Worm (Caenorhabditis elegans) whole organism, young adult: Measurements from ENCODE around the gene dmd-9.
A peak's percentile ranks its signal among the peaks of the same experiment; 100 is the strongest.
"Not testable (repeated sequence)": the region's sequence is repeated elsewhere in the genome, so short reads cannot be mapped to it uniquely, and the experiment has no call there.

Source experiments
- C06A6.2 ChIP-seq: fragments of 200-800 bp; sonication (Bioruptor generic); conservative IDR thresholded peaks from 2 replicates; pipeline ENCODE4 v1.3.6; 2022; ENCODE audit warnings: missing genetic modification characterization, missing compliant biosample characterization
- D2030.7 ChIP-seq: fragments of 200-800 bp; sonication (Bioruptor generic); IDR thresholded peaks from 2 replicates; pipeline ENCODE4 v1.3.6; 2022; ENCODE audit warnings: missing genetic modification reagents, missing genetic modification characterization, missing compliant biosample characterization
- F10E7.11 ChIP-seq: sonication (generic microtip); optimal IDR thresholded peaks from 2 replicates; lab custom pipeline; 2017; ENCODE audit warnings: mild to moderate bottlenecking, missing genetic modification characterization, moderate library complexity, missing compliant biosample characterization
- F37B4.10 ChIP-seq: fragments of 200-800 bp; sonication (Bioruptor generic); IDR thresholded peaks from 2 replicates; pipeline ENCODE4 v1.3.6; 2022; ENCODE audit warnings: missing genetic modification characterization, missing compliant biosample characterization
- F39B2.1 ChIP-seq: fragments of 200-800 bp; sonication (Bioruptor generic); IDR thresholded peaks from 2 replicates; pipeline ENCODE4 v1.3.6; 2022; ENCODE audit warnings: missing genetic modification reagents, missing genetic modification characterization, missing compliant biosample characterization
- F55B11.4 ChIP-seq: sonication (generic microtip); optimal IDR thresholded peaks from 2 replicates; lab custom pipeline; 2016; ENCODE audit warnings: missing compliant biosample characterization, missing genetic modification characterization, borderline replicate concordance; ENCODE audit not compliant: insufficient read depth
- F57A8.1 ChIP-seq: fragments of 200-800 bp; sonication (Bioruptor generic); optimal IDR thresholded peaks from 2 replicates; lab custom pipeline; 2018; ENCODE audit warnings: mild to moderate bottlenecking, missing genetic modification characterization, moderate library complexity, missing compliant biosample characterization
- F57C9.4 ChIP-seq: sonication (generic microtip); optimal IDR thresholded peaks from 2 replicates; lab custom pipeline; 2017; ENCODE audit warnings: mild to moderate bottlenecking, missing genetic modification characterization, missing compliant biosample characterization
- K12H6.12 ChIP-seq: fragments of 200-800 bp; sonication (Bioruptor generic); optimal IDR thresholded peaks from 2 replicates; lab custom pipeline; 2018; ENCODE audit warnings: mild to moderate bottlenecking, missing genetic modification characterization, missing compliant biosample characterization
- Y79H2A.3 ChIP-seq: fragments of 200-800 bp; sonication (Bioruptor generic); conservative IDR thresholded peaks from 2 replicates; pipeline ENCODE4 v1.3.6; 2022; ENCODE audit warnings: missing genetic modification reagents, missing genetic modification characterization, missing compliant biosample characterization
- aptf-2 ChIP-seq: fragments of 200-800 bp; sonication (Bioruptor generic); conservative IDR thresholded peaks from 2 replicates; pipeline ENCODE4 v1.3.6; 2022; ENCODE audit warnings: missing genetic modification reagents, missing genetic modification characterization, missing compliant biosample characterization
- aptf-3 ChIP-seq: fragments of 200-800 bp; sonication (Bioruptor generic); IDR thresholded peaks from 2 replicates; pipeline ENCODE4 v1.3.6; 2022; ENCODE audit warnings: missing genetic modification characterization, missing compliant biosample characterization
- ccch-3 ChIP-seq: fragments of 200-800 bp; sonication (Bioruptor generic); optimal IDR thresholded peaks from 2 replicates; lab custom pipeline; 2018; ENCODE audit warnings: mild to moderate bottlenecking, missing genetic modification characterization, missing compliant biosample characterization
- cebp-1 ChIP-seq, 2 experiments: fragments of 200-800 bp in 1 of 2; sonication (Bioruptor generic) in 1 of 2; sonication (generic microtip) in 1 of 2; IDR thresholded peaks in 1 of 2; optimal IDR thresholded peaks in 1 of 2; 2 replicates each; pipeline versions ENCODE4 v1.3.6 to Lab custom; 2017 to 2022; ENCODE audit warnings: missing compliant biosample characterization in 2 of 2, missing genetic modification characterization in 2 of 2, mild to moderate bottlenecking in 1 of 2, missing genetic modification reagents in 1 of 2, moderate library complexity in 1 of 2
- ceh-40 ChIP-seq: fragments of 200-800 bp; sonication (Bioruptor generic); IDR thresholded peaks from 2 replicates; pipeline ENCODE4 v1.3.6; 2022; ENCODE audit warnings: missing genetic modification characterization, missing compliant biosample characterization
- egl-18 ChIP-seq: fragments of 200-800 bp; sonication (Bioruptor generic); IDR thresholded peaks from 2 replicates; pipeline ENCODE4 v1.3.6; 2022; ENCODE audit warnings: missing genetic modification reagents, missing genetic modification characterization, missing compliant biosample characterization
- hlh-26 ChIP-seq: fragments of 200-800 bp; sonication (Bioruptor generic); conservative IDR thresholded peaks from 2 replicates; pipeline ENCODE4 v1.3.6; 2022; ENCODE audit warnings: missing genetic modification reagents, missing genetic modification characterization, missing compliant biosample characterization
- hmg-20 ChIP-seq: fragments of 200-800 bp; sonication (Bioruptor generic); IDR thresholded peaks from 2 replicates; pipeline ENCODE4 v1.3.6; 2022; ENCODE audit warnings: missing genetic modification reagents, missing genetic modification characterization, missing compliant biosample characterization
- hsf-1 ChIP-seq: fragments of 200-800 bp; sonication (Bioruptor generic); IDR thresholded peaks from 2 replicates; pipeline ENCODE4 v1.3.6; 2022; ENCODE audit warnings: missing genetic modification reagents, missing genetic modification characterization, missing compliant biosample characterization
- let-526 ChIP-seq: fragments of 200-800 bp; sonication (Bioruptor generic); IDR thresholded peaks from 2 replicates; pipeline ENCODE4 v1.3.6; 2022; ENCODE audit warnings: missing genetic modification reagents, missing genetic modification characterization, missing compliant biosample characterization
- lir-1 ChIP-seq: fragments of 200-800 bp; sonication (Bioruptor generic); conservative IDR thresholded peaks from 2 replicates; pipeline ENCODE4 v1.3.6; 2022; ENCODE audit warnings: missing genetic modification reagents, missing genetic modification characterization, missing compliant biosample characterization
- lsl-1 ChIP-seq: fragments of 200-800 bp; sonication (Bioruptor generic); optimal IDR thresholded peaks from 2 replicates; lab custom pipeline; 2018; ENCODE audit warnings: mild to moderate bottlenecking, missing genetic modification characterization, moderate library complexity, missing compliant biosample characterization
- madf-10 ChIP-seq: sonication (generic microtip); optimal IDR thresholded peaks from 2 replicates; lab custom pipeline; 2016; ENCODE audit warnings: mild to moderate bottlenecking, missing genetic modification characterization, missing compliant biosample characterization
- mcd-1 ChIP-seq: fragments of 200-800 bp; sonication (Bioruptor generic); IDR thresholded peaks from 2 replicates; pipeline ENCODE4 v1.3.6; 2022; ENCODE audit warnings: missing genetic modification reagents, missing genetic modification characterization, missing compliant biosample characterization
- mel-28 ChIP-seq: sonication (generic microtip); optimal IDR thresholded peaks from 2 replicates; lab custom pipeline; 2016; ENCODE audit warnings: borderline replicate concordance, mild to moderate bottlenecking, missing genetic modification characterization, missing compliant biosample characterization
- nhr-120 ChIP-seq: fragments of 200-800 bp; sonication (Bioruptor generic); IDR thresholded peaks from 2 replicates; pipeline ENCODE4 v1.3.6; 2022; ENCODE audit warnings: missing genetic modification characterization, missing compliant biosample characterization
- nhr-27 ChIP-seq: fragments of 200-800 bp; sonication (Bioruptor generic); optimal IDR thresholded peaks from 2 replicates; lab custom pipeline; 2018; ENCODE audit warnings: mild to moderate bottlenecking, missing genetic modification characterization, moderate library complexity, missing compliant biosample characterization
- pha-4 ChIP-seq: fragments of 150-350 bp; sonication (generic microtip); optimal IDR thresholded peaks from 2 replicates; lab custom pipeline; 2014; ENCODE audit warnings: missing biosample characterization, missing genetic modification reagents, missing genetic modification characterization
- sdz-38 ChIP-seq: sonication (generic microtip); optimal IDR thresholded peaks from 2 replicates; lab custom pipeline; 2016; ENCODE audit warnings: missing genotype, missing genetic modification characterization, missing compliant biosample characterization
- sea-2 ChIP-seq: fragments of 200-800 bp; sonication (Bioruptor generic); IDR thresholded peaks from 2 replicates; pipeline ENCODE4 v1.3.6; 2022; ENCODE audit warnings: missing genetic modification characterization, missing compliant biosample characterization
- somi-1 ChIP-seq: fragments of 200-800 bp; sonication (Bioruptor generic); optimal IDR thresholded peaks from 2 replicates; lab custom pipeline; 2018; ENCODE audit warnings: mild to moderate bottlenecking, missing genetic modification characterization, missing compliant biosample characterization
- tbp1 ChIP-seq: fragments of 200-800 bp; sonication (Bioruptor generic); optimal IDR thresholded peaks from 2 replicates; lab custom pipeline; 2018; ENCODE audit warnings: mild to moderate bottlenecking, missing genetic modification characterization, missing compliant biosample characterization
- tlf-1 ChIP-seq: fragments of 200-800 bp; sonication (Bioruptor generic); optimal IDR thresholded peaks from 2 replicates; lab custom pipeline; 2018; ENCODE audit warnings: mild to moderate bottlenecking, missing genetic modification characterization, missing compliant biosample characterization
- unc-62 ChIP-seq: fragments of 150-350 bp; optimal IDR thresholded peaks from 2 replicates; lab custom pipeline; 2014; ENCODE audit warnings: missing biosample characterization, missing genetic modification reagents, missing genetic modification characterization
- zfh-2 ChIP-seq: fragments of 200-800 bp; sonication (Bioruptor generic); conservative IDR thresholded peaks from 2 replicates; pipeline ENCODE4 v1.3.6; 2022; ENCODE audit warnings: missing genetic modification reagents, missing genetic modification characterization, missing compliant biosample characterization
- zim-3 ChIP-seq: sonication (generic microtip); optimal IDR thresholded peaks from 2 replicates; lab custom pipeline; 2017; ENCODE audit warnings: mild to moderate bottlenecking, missing genetic modification characterization, moderate library complexity, missing compliant biosample characterization
- ztf-18 ChIP-seq: sonication (generic microtip); optimal IDR thresholded peaks from 2 replicates; lab custom pipeline; 2016; ENCODE audit warnings: missing genotype, mild to moderate bottlenecking, missing genetic modification characterization, missing compliant biosample characterization
- ztf-22 ChIP-seq: fragments of 200-800 bp; sonication (Bioruptor generic); optimal IDR thresholded peaks from 2 replicates; lab custom pipeline; 2018; ENCODE audit warnings: mild to moderate bottlenecking, missing genetic modification characterization, moderate library complexity, missing compliant biosample characterization
- ztf-26 ChIP-seq: sonication (generic microtip); optimal IDR thresholded peaks from 2 replicates; lab custom pipeline; 2017; ENCODE audit warnings: missing genetic modification characterization, missing compliant biosample characterization
- ztf-28 ChIP-seq: fragments of 200-800 bp; sonication (Bioruptor generic); IDR thresholded peaks from 2 replicates; pipeline ENCODE4 v1.3.6; 2022; ENCODE audit warnings: missing genetic modification reagents, missing genetic modification characterization, missing compliant biosample characterization
- ztf-6 ChIP-seq: fragments of 200-800 bp; sonication (Bioruptor generic); IDR thresholded peaks from 2 replicates; pipeline ENCODE4 v1.3.6; 2022; ENCODE audit warnings: missing genetic modification reagents, missing genetic modification characterization, missing compliant biosample characterization

Gene dmd-9

DNA sequence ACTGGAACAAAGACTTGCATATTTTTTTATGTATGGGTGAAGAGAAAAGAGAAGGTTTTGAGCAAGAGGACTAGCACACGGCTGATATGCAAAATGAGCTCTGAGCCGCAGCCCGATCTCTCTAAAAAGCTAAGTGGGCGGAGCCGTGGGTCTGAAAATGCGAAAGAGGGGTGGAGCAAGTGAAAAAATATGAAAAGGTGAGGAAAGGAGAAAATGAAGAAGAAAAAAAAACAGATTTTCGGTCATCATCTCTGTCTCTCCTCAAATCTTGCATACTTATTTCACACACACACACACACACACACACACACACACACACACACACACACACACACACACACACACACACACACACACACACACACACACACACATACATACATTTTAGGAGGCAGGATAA, at the start of gene dmd-9:
TSS of gene dmd-9 (minus strand) at position 101 of the 400 bp plus-strand sequence.
- TF ChIP-seq egl-18 (GFP tag; lab: Robert Waterston, UW) (no peak), ztf-18 (tag; lab: Kevin White, UChicago) (no peak), tbp1 (no peak), hmg-20 (GFP tag; lab: Robert Waterston, UW) (no peak), let-526 (no peak), lsl-1 (GFP tag; lab: Kevin White, UChicago) (no peak), F39B2.1 (GFP tag; lab: Robert Waterston, UW) (no peak), mcd-1 (no peak), C06A6.2 (GFP tag; lab: Robert Waterston, UW) (no peak), hlh-26 (GFP tag; lab: Robert Waterston, UW) (no peak), F57C9.4 (tag; lab: Kevin White, UChicago) (no peak), nhr-27 (tag; lab: Kevin White, UChicago) (no peak), ztf-22 (no peak)

DNA sequence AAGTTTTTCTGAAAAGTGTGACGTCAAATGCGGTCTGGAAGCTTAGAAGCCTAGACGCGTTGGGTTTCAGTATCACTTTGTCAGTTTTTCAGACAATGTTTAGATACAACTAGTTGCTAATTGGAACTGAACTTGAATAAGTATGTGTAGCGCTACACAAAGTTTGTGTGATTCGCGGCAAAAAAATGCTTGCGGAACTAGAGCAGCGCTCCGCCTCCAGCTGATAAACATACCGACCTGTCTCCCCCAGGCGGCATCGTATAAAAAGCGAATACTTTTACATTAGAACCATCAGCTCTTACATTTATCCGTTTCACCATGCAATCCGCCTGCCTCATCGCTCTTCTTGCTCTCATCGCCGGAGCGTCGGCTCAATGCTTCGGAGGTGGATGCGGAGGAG, 49.3 kb upstream of the dmd-9 start, which contains the start of gene idpp-12:
TSS of gene idpp-12 (plus strand) at position 301 of the 400 bp plus-strand sequence.
- TF ChIP-seq F10E7.11 (tag; lab: Kevin White, UChicago); ztf-28; ztf-6 (GFP tag; lab: Robert Waterston, UW): not testable (repeated sequence)

DNA sequence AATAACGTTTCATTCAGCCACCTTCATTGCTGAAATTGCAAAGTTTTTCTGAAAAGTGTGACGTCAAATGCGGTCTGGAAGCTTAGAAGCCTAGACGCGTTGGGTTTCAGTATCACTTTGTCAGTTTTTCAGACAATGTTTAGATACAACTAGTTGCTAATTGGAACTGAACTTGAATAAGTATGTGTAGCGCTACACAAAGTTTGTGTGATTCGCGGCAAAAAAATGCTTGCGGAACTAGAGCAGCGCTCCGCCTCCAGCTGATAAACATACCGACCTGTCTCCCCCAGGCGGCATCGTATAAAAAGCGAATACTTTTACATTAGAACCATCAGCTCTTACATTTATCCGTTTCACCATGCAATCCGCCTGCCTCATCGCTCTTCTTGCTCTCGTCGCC, 47.7 kb upstream of the dmd-9 start, which contains the start of gene W08E12.4:
TSS of gene W08E12.4 (plus strand) at position 301 of the 400 bp plus-strand sequence.
- TF ChIP-seq F57C9.4 (tag; lab: Kevin White, UChicago); K12H6.12 (tag; lab: Kevin White, UChicago); aptf-3 (GFP tag; lab: Robert Waterston, UW): not testable (repeated sequence)

DNA sequence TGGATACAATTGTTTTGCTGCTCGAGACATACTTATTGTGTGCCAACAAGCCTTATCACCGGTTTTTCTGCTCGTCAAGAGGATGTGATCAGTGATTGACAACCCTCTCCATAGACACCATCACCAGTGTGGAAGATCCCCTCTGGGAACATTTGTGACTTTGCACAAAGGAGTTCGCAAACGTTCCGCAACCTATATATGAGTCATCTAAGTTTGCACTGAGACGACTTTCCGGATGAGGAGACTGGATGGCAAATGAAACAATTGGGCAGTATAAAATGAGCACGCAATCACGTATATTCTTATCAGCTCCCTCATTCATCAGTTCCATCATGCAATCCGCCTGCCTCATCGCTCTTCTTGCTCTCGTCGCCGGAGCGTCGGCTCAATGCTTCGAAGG, 46.1 kb upstream of the dmd-9 start, which contains the start of gene W08E12.5:
TSS of gene W08E12.5 (plus strand) at position 301 of the 400 bp plus-strand sequence.
- no peak for TF ChIP-seq madf-10 (tag; lab: Kevin White, UChicago)
- TF ChIP-seq D2030.7 (GFP tag; lab: Robert Waterston, UW): no peak
- no peak for TF ChIP-seq hlh-26 (GFP tag; lab: Robert Waterston, UW)
- TF ChIP-seq nhr-120 (GFP tag; lab: Robert Waterston, UW): no peak
- no peak for TF ChIP-seq pha-4 (tag; lab: Kevin White, UChicago)
- no peak for TF ChIP-seq aptf-2 (GFP tag; lab: Robert Waterston, UW)
- no peak for TF ChIP-seq nhr-27 (tag; lab: Kevin White, UChicago)
- no peak for TF ChIP-seq F57A8.1 (GFP tag; lab: Kevin White, UChicago)
- no peak for TF ChIP-seq Y79H2A.3
- TF ChIP-seq cebp-1 (GFP tag; IDR thresholded peaks at IDR 0.05; lab: Robert Waterston, UW): no peak
- TF ChIP-seq cebp-1 (tag; optimal IDR thresholded peaks at IDR 0.05; lab: Kevin White, UChicago): no peak

DNA sequence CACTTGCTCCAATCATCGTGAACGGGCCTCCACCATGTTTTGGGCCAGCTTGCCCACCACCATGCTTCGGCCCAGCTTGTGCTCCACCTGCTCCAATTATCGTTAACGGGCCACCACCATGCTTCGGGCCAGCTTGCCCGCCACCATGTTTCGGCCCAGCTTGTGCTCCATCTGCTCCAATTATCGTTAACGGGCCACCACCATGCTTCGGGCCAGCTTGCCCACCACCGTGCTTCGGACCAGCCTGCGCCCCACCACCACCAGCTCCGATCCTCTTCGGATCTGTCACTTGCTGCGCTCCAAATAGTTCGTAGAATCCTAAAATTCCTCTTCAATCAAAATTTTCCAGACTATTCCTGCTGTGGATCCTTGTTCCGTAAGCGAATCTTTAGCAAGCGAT, 44.9 kb upstream of the dmd-9 start:
- no peak for TF ChIP-seq F37B4.10
- 0 out of 2 replicates have a peak, but pooled peaks have one; percentile 30 for TF ChIP-seq sea-2 (GFP tag; lab: Robert Waterston, UW)
- TF ChIP-seq zim-3 (tag; lab: Kevin White, UChicago): no peak
- no peak for TF ChIP-seq hsf-1 (GFP tag; lab: Robert Waterston, UW)
- TF ChIP-seq zfh-2: peak; percentile 89
- TF ChIP-seq nhr-27 (tag; lab: Kevin White, UChicago): no peak
- no peak for TF ChIP-seq aptf-3 (GFP tag; lab: Robert Waterston, UW)
- no peak for TF ChIP-seq lir-1 (GFP tag; lab: Robert Waterston, UW)
- TF ChIP-seq mel-28 (tag; lab: Kevin White, UChicago): no peak
- no peak for TF ChIP-seq F55B11.4 (tag; lab: Kevin White, UChicago)
- TF ChIP-seq ccch-3 (GFP tag; lab: Kevin White, UChicago): no peak
- no peak for TF ChIP-seq hmg-20 (GFP tag; lab: Robert Waterston, UW)
- no peak for TF ChIP-seq unc-62 (GFP tag; lab: Kevin White, UChicago)
- 0 out of 2 replicates have a peak, but pooled peaks have one; percentile 21 for TF ChIP-seq ceh-40
- TF ChIP-seq ztf-26 (tag; lab: Kevin White, UChicago): no peak
- TF ChIP-seq somi-1: no peak
- no peak for TF ChIP-seq tlf-1 (GFP tag; lab: Kevin White, UChicago)
- no peak for TF ChIP-seq sdz-38
